Worm (Caenorhabditis elegans) whole organism, mixed stage, embryonic: Measurements from ENCODE around the gene kin-33.

Experiments
- M03D4.4 ChIP-seq: sonication (generic microtip); optimal IDR thresholded peaks from 2 replicates; lab custom pipeline; 2017; ENCODE audit warnings: mild to moderate bottlenecking, missing genetic modification characterization, missing compliant biosample characterization
- bed-3 ChIP-seq: fragments of 200-800 bp; sonication (Bioruptor generic); optimal IDR thresholded peaks from 3 replicates; lab custom pipeline; 2018; ENCODE audit warnings: mild to moderate bottlenecking, missing genetic modification characterization, moderate library complexity, missing compliant biosample characterization
- ceh-39 ChIP-seq: fragments of 150-350 bp; optimal IDR thresholded peaks from 2 replicates; lab custom pipeline; 2014; ENCODE audit warnings: missing biosample characterization, missing genetic modification characterization
- ceh-83 ChIP-seq: fragments of 200-800 bp; sonication (Bioruptor generic); optimal IDR thresholded peaks from 2 replicates; lab custom pipeline; 2018; ENCODE audit warnings: mild to moderate bottlenecking, missing genetic modification characterization, missing compliant biosample characterization
- ces-1 ChIP-seq: fragments of 150-350 bp; optimal IDR thresholded peaks from 2 replicates; lab custom pipeline; 2014; ENCODE audit warnings: missing biosample characterization, missing genetic modification reagents, missing genetic modification characterization
- cnd-1 ChIP-seq: fragments of 200-800 bp; sonication (Bioruptor generic); optimal IDR thresholded peaks from 2 replicates; lab custom pipeline; 2018; ENCODE audit warnings: mild to moderate bottlenecking, missing genetic modification characterization, missing compliant biosample characterization
- flh-1 ChIP-seq: fragments of 200-800 bp; sonication (Bioruptor generic); optimal IDR thresholded peaks from 2 replicates; lab custom pipeline; 2018; ENCODE audit warnings: mild to moderate bottlenecking, missing genetic modification characterization, moderate library complexity, missing compliant biosample characterization
- ham-2 ChIP-seq: fragments of 200-800 bp; sonication (Bioruptor generic); optimal IDR thresholded peaks from 2 replicates; lab custom pipeline; 2018; ENCODE audit warnings: mild to moderate bottlenecking, missing genetic modification characterization, missing compliant biosample characterization
- hlh-1 ChIP-seq: fragments of 150-350 bp; optimal IDR thresholded peaks from 2 replicates; lab custom pipeline; 2014; ENCODE audit warnings: missing biosample characterization, missing genetic modification reagents, missing genetic modification characterization
- lin-13 ChIP-seq: fragments of 150-350 bp; optimal IDR thresholded peaks from 2 replicates; lab custom pipeline; 2014; ENCODE audit warnings: missing biosample characterization, missing genetic modification characterization
- lsy-2 ChIP-seq: fragments of 150-350 bp; optimal IDR thresholded peaks from 2 replicates; lab custom pipeline; 2014; ENCODE audit warnings: missing biosample characterization, missing genetic modification characterization
- mep-1 ChIP-seq: fragments of 150-350 bp; optimal IDR thresholded peaks from 2 replicates; lab custom pipeline; 2017; ENCODE audit warnings: missing biosample characterization, missing genetic modification reagents, missing genetic modification characterization, inconsistent platforms
- mls-2 ChIP-seq: sonication (generic microtip); optimal IDR thresholded peaks from 2 replicates; lab custom pipeline; 2016; ENCODE audit warnings: mild to moderate bottlenecking, missing genetic modification characterization, moderate library complexity, missing compliant biosample characterization
- nhr-12 ChIP-seq: fragments of 150-350 bp; optimal IDR thresholded peaks from 2 replicates; lab custom pipeline; 2014; ENCODE audit warnings: missing biosample characterization, missing genetic modification characterization
- nhr-28 ChIP-seq: fragments of 150-350 bp; optimal IDR thresholded peaks from 2 replicates; lab custom pipeline; 2014; ENCODE audit warnings: missing biosample characterization, missing genetic modification characterization
- nhr-76 ChIP-seq: sonication (generic microtip); optimal IDR thresholded peaks from 2 replicates; lab custom pipeline; 2017; ENCODE audit warnings: missing biosample characterization, missing genetic modification characterization
- pha-4 ChIP-seq: fragments of 150-350 bp; optimal IDR thresholded peaks from 2 replicates; lab custom pipeline; 2018; ENCODE audit warnings: missing biosample characterization, missing genetic modification reagents, missing genetic modification characterization
- sem-2 ChIP-seq: fragments of 200-800 bp; sonication (Bioruptor generic); optimal IDR thresholded peaks from 2 replicates; lab custom pipeline; 2018; ENCODE audit warnings: mild to moderate bottlenecking, missing genetic modification characterization, missing compliant biosample characterization
- sptf-1 ChIP-seq: sonication (generic microtip); optimal IDR thresholded peaks from 2 replicates; lab custom pipeline; 2017; ENCODE audit warnings: mild to moderate bottlenecking, missing genetic modification characterization, moderate library complexity, missing compliant biosample characterization
- tbx-8 ChIP-seq: fragments of 200-800 bp; sonication (Bioruptor generic); optimal IDR thresholded peaks from 2 replicates; lab custom pipeline; 2018; ENCODE audit warnings: mild to moderate bottlenecking, missing genetic modification characterization, moderate library complexity, missing compliant biosample characterization
- unc-39 ChIP-seq: fragments of 150-350 bp; optimal IDR thresholded peaks from 2 replicates; lab custom pipeline; 2014; ENCODE audit warnings: missing biosample characterization, missing genetic modification characterization
- unc-62 ChIP-seq: fragments of 150-350 bp; optimal IDR thresholded peaks from 2 replicates; lab custom pipeline; 2014; ENCODE audit warnings: missing biosample characterization, missing genetic modification reagents, missing genetic modification characterization
- zip-8 ChIP-seq: fragments of 150-350 bp; optimal IDR thresholded peaks from 2 replicates; lab custom pipeline; 2014; ENCODE audit warnings: missing biosample characterization, missing genetic modification characterization

Gene kin-33

DNA sequence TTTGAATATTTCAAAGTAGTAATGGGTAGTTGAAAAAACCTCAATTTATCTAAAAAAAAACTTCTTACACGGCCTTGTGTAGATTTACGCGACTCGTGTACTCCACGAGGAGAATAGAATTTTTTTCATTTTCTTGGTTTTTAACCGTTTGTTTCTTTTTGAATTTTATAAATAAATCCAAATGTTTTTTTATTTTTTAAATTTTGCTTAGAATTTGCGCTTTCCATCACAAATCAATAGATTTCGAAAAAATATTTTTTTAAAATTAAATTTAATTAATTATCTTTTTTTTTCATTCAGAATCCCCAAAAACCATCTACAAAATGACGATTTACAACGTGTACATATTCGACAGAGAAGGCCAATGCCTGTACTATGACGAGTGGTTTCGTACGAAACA is 33.2 kb downstream of the kin-33 start, which contains the start of gene trpp-1:
Gene trpp-1, plus strand, starts transcription at position 301 of the 400 bp plus-strand sequence.
- TF ChIP-seq mep-1 (tag; lab: Kevin White, UChicago) (no peak), flh-1 (GFP tag; lab: Kevin White, UChicago) (no peak), nhr-28 (tag; lab: Kevin White, UChicago) (no peak), ham-2 (GFP tag; lab: Kevin White, UChicago) (no peak), unc-62 (GFP tag; lab: Kevin White, UChicago) (no peak), nhr-12 (tag; lab: Kevin White, UChicago) (no peak), lsy-2 (tag; lab: Kevin White, UChicago) (no peak), mls-2 (tag; lab: Kevin White, UChicago) (no peak), ceh-83 (no peak), sptf-1 (tag; lab: Kevin White, UChicago) (no peak), hlh-1 (tag; lab: Kevin White, UChicago) (no peak)
- TF ChIP-seq, all 35 proteins: peak for 0

DNA sequence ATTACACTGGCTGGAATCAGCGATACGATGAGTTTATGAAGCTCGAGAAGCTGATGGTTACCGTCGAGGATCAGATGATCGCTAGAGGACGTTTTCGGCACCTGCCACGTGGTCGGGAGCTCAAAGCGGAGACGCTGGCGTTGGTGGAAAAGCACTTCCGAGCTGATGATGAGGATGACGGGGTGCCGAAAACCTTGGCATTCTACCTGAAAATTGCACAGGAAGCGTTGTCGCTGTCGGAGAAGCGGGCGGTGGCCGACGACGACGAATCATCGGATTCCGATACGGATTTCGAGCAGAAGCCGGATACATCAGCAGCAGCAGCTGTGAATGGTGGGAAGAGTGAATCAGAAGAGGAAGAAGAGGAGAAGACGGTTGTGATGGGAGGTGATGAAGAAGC is 39.7 kb downstream of the kin-33 start:
- TF ChIP-seq ham-2 (GFP tag; lab: Kevin White, UChicago) (no peak), lsy-2 (tag; lab: Kevin White, UChicago) (no peak), cnd-1 (tag; lab: Kevin White, UChicago) (no peak), ceh-83 (no peak), nhr-12 (tag; lab: Kevin White, UChicago) (no peak), flh-1 (GFP tag; lab: Kevin White, UChicago) (no peak), bed-3 (no peak), unc-39 (tag; lab: Kevin White, UChicago) (no peak), nhr-76 (no peak), tbx-8 (GFP tag; lab: Kevin White, UChicago) (no peak), sem-2 (GFP tag; lab: Kevin White, UChicago) (no peak)

DNA sequence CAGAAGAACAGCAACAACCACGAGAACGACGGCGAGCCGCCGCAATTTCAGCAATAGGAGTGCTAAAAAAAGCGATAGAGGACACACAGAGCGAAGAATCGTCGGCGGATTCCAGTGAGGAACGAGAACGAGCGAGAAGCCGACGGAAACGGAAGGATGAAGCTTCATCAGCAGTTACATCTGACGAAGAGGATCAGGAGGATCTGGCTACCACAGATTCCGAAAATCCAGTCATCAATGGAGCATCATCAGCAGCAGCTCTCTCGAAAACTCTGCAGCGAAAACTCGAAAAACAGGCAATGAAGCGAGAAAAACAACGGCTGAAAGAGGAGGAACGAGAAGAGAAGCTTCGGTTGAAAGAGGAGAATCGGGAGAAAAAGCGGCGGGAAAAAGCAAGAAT is 45.0 kb downstream of the kin-33 start:
- no peak for TF ChIP-seq M03D4.4
- TF ChIP-seq ceh-83: peak; percentile 38

DNA sequence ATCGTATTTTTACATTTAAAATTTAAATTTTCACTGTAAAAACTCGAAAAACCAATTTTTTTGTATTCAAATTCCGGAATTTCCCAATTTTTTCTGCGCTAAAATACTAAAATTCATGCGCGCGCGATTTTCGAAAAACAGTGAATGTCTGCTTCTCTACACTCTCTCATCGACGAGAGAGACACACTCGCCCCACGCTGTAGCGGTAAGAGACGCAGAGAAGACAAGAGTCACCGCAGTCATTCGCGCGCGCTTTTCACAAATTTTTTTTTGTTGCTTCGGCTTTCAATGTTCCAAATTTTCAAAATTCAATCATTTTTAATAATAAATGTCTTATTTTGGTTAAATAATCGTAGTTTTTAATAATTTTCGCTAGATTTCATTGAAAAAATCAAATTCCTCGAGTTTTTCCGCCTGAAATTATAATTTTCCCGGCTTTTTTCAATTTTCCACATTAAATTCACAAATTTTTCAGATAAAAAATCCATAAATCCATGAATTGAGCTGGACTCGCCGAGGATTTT is 48.7 kb downstream of the kin-33 start, which contains the start of gene arid-1:
Gene arid-1, plus strand, starts transcription at position 474 of the 524 bp plus-strand sequence.
- TF ChIP-seq ces-1 (GFP tag; lab: Kevin White, UChicago) (peak; percentile 7), lin-13 (tag; lab: Kevin White, UChicago) (no peak), pha-4 (peak; percentile 43), ham-2 (GFP tag; lab: Kevin White, UChicago) (peak; percentile 2), unc-62 (GFP tag; lab: Kevin White, UChicago) (no peak), mep-1 (tag; lab: Kevin White, UChicago) (peak; percentile 50), zip-8 (no peak)

DNA sequence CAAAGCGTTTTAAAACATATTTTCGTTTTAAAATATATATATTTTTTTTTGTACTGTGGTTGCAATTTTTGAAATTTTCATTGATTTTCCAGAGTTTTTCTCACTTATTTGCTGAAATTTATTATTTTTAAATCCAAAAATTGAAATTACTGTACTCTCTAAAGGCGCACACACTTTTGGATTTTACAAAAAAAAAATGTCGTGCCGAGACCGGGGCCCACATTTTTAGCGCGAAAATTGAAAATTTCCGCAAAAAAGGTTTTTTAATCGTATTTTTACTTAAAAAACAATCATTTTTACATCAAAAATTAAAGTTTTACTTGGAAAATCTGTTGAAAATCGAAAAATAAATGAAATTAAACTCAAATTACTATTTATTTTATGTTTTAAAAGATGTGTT is 49.3 kb downstream of the kin-33 start:
- TF ChIP-seq mls-2 (tag; lab: Kevin White, UChicago) (no peak), ceh-39 (tag; lab: Kevin White, UChicago) (no peak), flh-1 (GFP tag; lab: Kevin White, UChicago) (no peak)
